Worm (Caenorhabditis elegans) whole organism, midembryonic: Measurements from ENCODE around the gene erl-1.
"Not testable (repeated sequence)": the region's sequence is repeated elsewhere in the genome, so short reads cannot be mapped to it uniquely, and the experiment has no call there.

ENCODE experiments used
- T22C8.4 ChIP-seq: fragments of 200-800 bp; sonication (Bioruptor generic); IDR thresholded peaks from 2 replicates; pipeline ENCODE4 v1.3.6; 2022; ENCODE audit warnings: missing genetic modification characterization, missing compliant biosample characterization
- cog-1 ChIP-seq: sonication (generic microtip); optimal IDR thresholded peaks from 2 replicates; lab custom pipeline; 2016; ENCODE audit warnings: missing genetic modification characterization, missing compliant biosample characterization
- flt-1 ChIP-seq: fragments of 200-800 bp; sonication (Bioruptor generic); IDR thresholded peaks from 2 replicates; pipeline ENCODE4 v1.3.6; 2022; ENCODE audit warnings: missing genetic modification characterization, missing compliant biosample characterization
- klf-2 ChIP-seq: fragments of 200-800 bp; sonication (Bioruptor generic); conservative IDR thresholded peaks from 2 replicates; pipeline ENCODE4 v1.3.6; 2022; ENCODE audit warnings: missing genetic modification reagents, missing genetic modification characterization, missing compliant biosample characterization
- med-1 ChIP-seq: sonication (generic microtip); optimal IDR thresholded peaks from 2 replicates; lab custom pipeline; 2017; ENCODE audit warnings: missing genetic modification characterization, mild to moderate bottlenecking, missing compliant biosample characterization, antibody characterized with exemption, missing genetic modification reagents; ENCODE audit not compliant: insufficient read depth
- ref-1 ChIP-seq: fragments of 200-800 bp; sonication (Bioruptor generic); conservative IDR thresholded peaks from 2 replicates; pipeline ENCODE4 v1.3.6; 2022; ENCODE audit warnings: missing genetic modification reagents, missing genetic modification characterization, missing compliant biosample characterization
- tab-1 ChIP-seq: fragments of 200-800 bp; sonication (Bioruptor generic); IDR thresholded peaks from 2 replicates; pipeline ENCODE4 v1.3.6; 2022; ENCODE audit warnings: missing genetic modification characterization, missing compliant biosample characterization
- ztf-23 ChIP-seq: fragments of 200-800 bp; sonication (Bioruptor generic); IDR thresholded peaks from 2 replicates; pipeline ENCODE4 v1.3.6; 2022; ENCODE audit warnings: missing genetic modification reagents, missing genetic modification characterization, missing compliant biosample characterization
- ztf-29 ChIP-seq: fragments of 200-800 bp; sonication (Bioruptor generic); IDR thresholded peaks from 2 replicates; pipeline ENCODE4 v1.3.6; 2022; ENCODE audit warnings: missing genetic modification reagents, missing genetic modification characterization, missing compliant biosample characterization

The erl-1 gene

ce11 chrIV:12302885-12303284, 15.2 kb downstream of the erl-1 start:
- TF ChIP-seq ref-1 (GFP tag; lab: Robert Waterston, UW), result no peak

ce11 chrIV:12304750-12305149, 17.0 kb downstream of the erl-1 start:
- no peak for TF ChIP-seq cog-1 (tag; lab: Kevin White, UChicago)
- TF ChIP-seq ztf-29 (GFP tag; lab: Robert Waterston, UW), result no peak
- TF ChIP-seq med-1 (GFP tag; lab: Kevin White, UChicago), result no peak
- no peak for TF ChIP-seq ztf-23 (GFP tag; lab: Robert Waterston, UW)
- no peak for TF ChIP-seq T22C8.4
- no peak for TF ChIP-seq flt-1 (GFP tag; lab: Robert Waterston, UW)
- TF ChIP-seq klf-2 (GFP tag; lab: Robert Waterston, UW), result no peak
- TF ChIP-seq ref-1 (GFP tag; lab: Robert Waterston, UW), result no peak
- no peak for TF ChIP-seq tab-1

- TF ChIP-seq ref-1 (GFP tag; lab: Robert Waterston, UW) (no peak), cog-1 (tag; lab: Kevin White, UChicago) (no peak), tab-1 (no peak), klf-2 (GFP tag; lab: Robert Waterston, UW) (no peak), ztf-29 (GFP tag; lab: Robert Waterston, UW) (no peak)
Observed at ce11 chrIV:12305956-12306355, 18.2 kb downstream of the erl-1 start.

- no peak for TF ChIP-seq tab-1
- TF ChIP-seq ztf-29 (GFP tag; lab: Robert Waterston, UW), result no peak
- TF ChIP-seq med-1 (GFP tag; lab: Kevin White, UChicago), result no peak
- TF ChIP-seq cog-1 (tag; lab: Kevin White, UChicago), result no peak
- no peak for TF ChIP-seq ref-1 (GFP tag; lab: Robert Waterston, UW)
Observed at ce11 chrIV:12307720-12308119, 20.0 kb downstream of the erl-1 start, which contains the start of gene oac-57. oac-57 (minus strand) TSS chrIV:12307820.

- TF ChIP-seq klf-2 (GFP tag; lab: Robert Waterston, UW) (no peak), flt-1 (GFP tag; lab: Robert Waterston, UW) (no peak), cog-1 (tag; lab: Kevin White, UChicago) (no peak), T22C8.4 (no peak), tab-1 (no peak), ref-1 (GFP tag; lab: Robert Waterston, UW) (no peak)
Observed at ce11 chrIV:12311597-12311996, 23.9 kb downstream of the erl-1 start, which contains the start of gene oac-58. oac-58 (minus strand) TSS chrIV:12311697.

- TF ChIP-seq flt-1 (GFP tag; lab: Robert Waterston, UW); ref-1 (GFP tag; lab: Robert Waterston, UW); cog-1 (tag; lab: Kevin White, UChicago): not testable (repeated sequence)
Observed at ce11 chrIV:12326932-12327331, 39.2 kb downstream of the erl-1 start, which contains the start of gene F19B6.3. F19B6.3 (plus strand) TSS chrIV:12327232.

- TF ChIP-seq cog-1 (tag; lab: Kevin White, UChicago) (no peak), tab-1 (no peak), ztf-29 (GFP tag; lab: Robert Waterston, UW) (no peak), klf-2 (GFP tag; lab: Robert Waterston, UW) (no peak), ztf-23 (GFP tag; lab: Robert Waterston, UW) (no peak), flt-1 (GFP tag; lab: Robert Waterston, UW) (no peak), ref-1 (GFP tag; lab: Robert Waterston, UW) (no peak), med-1 (GFP tag; lab: Kevin White, UChicago) (no peak)
Observed at ce11 chrIV:12330840-12331359, 43.2 kb downstream of the erl-1 start, which contains the start of gene ufd-1. ufd-1 (minus strand) TSS chrIV:12330890.

- TF ChIP-seq T22C8.4 (no peak), tab-1 (no peak), med-1 (GFP tag; lab: Kevin White, UChicago) (no peak), cog-1 (tag; lab: Kevin White, UChicago) (no peak), flt-1 (GFP tag; lab: Robert Waterston, UW) (no peak), ztf-29 (GFP tag; lab: Robert Waterston, UW) (no peak), ztf-23 (GFP tag; lab: Robert Waterston, UW) (no peak), ref-1 (GFP tag; lab: Robert Waterston, UW) (no peak), klf-2 (GFP tag; lab: Robert Waterston, UW) (no peak)
Observed at ce11 chrIV:12334142-12334541, 46.4 kb downstream of the erl-1 start.

- no peak for TF ChIP-seq ref-1 (GFP tag; lab: Robert Waterston, UW)
- TF ChIP-seq T22C8.4, result no peak
- no peak for TF ChIP-seq tab-1
- no peak for TF ChIP-seq klf-2 (GFP tag; lab: Robert Waterston, UW)
- no peak for TF ChIP-seq ztf-23 (GFP tag; lab: Robert Waterston, UW)
- TF ChIP-seq med-1 (GFP tag; lab: Kevin White, UChicago), result no peak
- no peak for TF ChIP-seq ztf-29 (GFP tag; lab: Robert Waterston, UW)
- no peak for TF ChIP-seq flt-1 (GFP tag; lab: Robert Waterston, UW)
- TF ChIP-seq cog-1 (tag; lab: Kevin White, UChicago), result no peak
Observed at ce11 chrIV:12334708-12335107, 47.0 kb downstream of the erl-1 start.

ce11 chrIV:12335248-12335647, 47.5 kb downstream of the erl-1 start:
- no peak for TF ChIP-seq ztf-29 (GFP tag; lab: Robert Waterston, UW)
